Fruit fly (Drosophila melanogaster) Kc167 (cell line): Measurements from ENCODE around the gene CG12998.

Source experiments
- Myc ChIP-seq: fragments of >200 bp; optimal IDR thresholded peaks from 2 replicates; lab custom pipeline; 2017; ENCODE audit warnings: missing external identifiers
- Sin3A ChIP-seq: fragments of >200 bp; optimal IDR thresholded peaks from 2 replicates; lab custom pipeline; 2018; ENCODE audit warnings: missing external identifiers
- h ChIP-seq: fragments of >200 bp; optimal IDR thresholded peaks from 3 replicates; lab custom pipeline; 2018; ENCODE audit warnings: missing external identifiers
- insv ChIP-seq: fragments of >200 bp; optimal IDR thresholded peaks from 3 replicates; lab custom pipeline; 2018; ENCODE audit warnings: missing external identifiers
- psq ChIP-seq: fragments of >200 bp; optimal IDR thresholded peaks from 2 replicates; lab custom pipeline; 2017; ENCODE audit warnings: missing external identifiers
- ttk ChIP-seq: sonication (Bioruptor generic); optimal IDR thresholded peaks from 2 replicates; lab custom pipeline; 2017; ENCODE audit warnings: missing external identifiers

Gene CG12998

dm6 chrX:17218232-17218951 is at the start of gene CG12998:
TSS of gene CG12998 (plus strand) at chrX:17218667.
- no peak for TF ChIP-seq psq (lab: Kevin White, UChicago)
- TF ChIP-seq Myc (lab: Kevin White, UChicago) = no peak
- TF ChIP-seq insv (lab: Kevin White, UChicago) = no peak
- no peak for TF ChIP-seq Sin3A (lab: Kevin White, UChicago)
- no peak for TF ChIP-seq ttk
- TF ChIP-seq h (lab: Kevin White, UChicago) = no peak

- TF ChIP-seq psq (lab: Kevin White, UChicago) (no peak), h (lab: Kevin White, UChicago) (no peak), Myc (lab: Kevin White, UChicago) (no peak), ttk (no peak), Sin3A (lab: Kevin White, UChicago) (no peak), insv (lab: Kevin White, UChicago) (no peak)
These were observed 48.0 kb upstream of the CG12998 start for dm6 chrX:17170484-17170944.

dm6 chrX:17172123-17172522 is 46.3 kb upstream of the CG12998 start:
- TF ChIP-seq h (lab: Kevin White, UChicago) (no peak), Myc (lab: Kevin White, UChicago) (no peak), ttk (no peak), psq (lab: Kevin White, UChicago) (no peak), insv (lab: Kevin White, UChicago) (no peak), Sin3A (lab: Kevin White, UChicago) (no peak)

dm6 chrX:17172777-17173315 is 45.6 kb upstream of the CG12998 start:
- TF ChIP-seq insv (lab: Kevin White, UChicago) (no peak), h (lab: Kevin White, UChicago) (no peak), psq (lab: Kevin White, UChicago) (no peak)

dm6 chrX:17174115-17174514 is 44.4 kb upstream of the CG12998 start:
- TF ChIP-seq h (lab: Kevin White, UChicago) = no peak
- no peak for TF ChIP-seq Myc (lab: Kevin White, UChicago)
- TF ChIP-seq ttk = no peak
- TF ChIP-seq psq (lab: Kevin White, UChicago) = no peak
- TF ChIP-seq Sin3A (lab: Kevin White, UChicago) = no peak
- no peak for TF ChIP-seq insv (lab: Kevin White, UChicago)

dm6 chrX:17175558-17176189 is 42.8 kb upstream of the CG12998 start:
- TF ChIP-seq psq (lab: Kevin White, UChicago) = no peak
- no peak for TF ChIP-seq ttk
- no peak for TF ChIP-seq Sin3A (lab: Kevin White, UChicago)
- no peak for TF ChIP-seq insv (lab: Kevin White, UChicago)
- no peak for TF ChIP-seq h (lab: Kevin White, UChicago)
- no peak for TF ChIP-seq Myc (lab: Kevin White, UChicago)

- no peak for TF ChIP-seq insv (lab: Kevin White, UChicago)
- TF ChIP-seq Sin3A (lab: Kevin White, UChicago) = no peak
- no peak for TF ChIP-seq ttk
- TF ChIP-seq psq (lab: Kevin White, UChicago) = no peak
- TF ChIP-seq Myc (lab: Kevin White, UChicago) = no peak
- no peak for TF ChIP-seq h (lab: Kevin White, UChicago)
These were observed 41.9 kb upstream of the CG12998 start for dm6 chrX:17176542-17176941.

- TF ChIP-seq insv (lab: Kevin White, UChicago) (no peak), ttk (no peak), h (lab: Kevin White, UChicago) (no peak), psq (lab: Kevin White, UChicago) (no peak), Sin3A (lab: Kevin White, UChicago) (no peak), Myc (lab: Kevin White, UChicago) (no peak)
These were observed 40.9 kb upstream of the CG12998 start for dm6 chrX:17177606-17178005.

dm6 chrX:17178484-17178921 is 40.0 kb upstream of the CG12998 start:
- TF ChIP-seq psq (lab: Kevin White, UChicago) (no peak), h (lab: Kevin White, UChicago) (no peak), ttk (no peak), Sin3A (lab: Kevin White, UChicago) (no peak), insv (lab: Kevin White, UChicago) (no peak), Myc (lab: Kevin White, UChicago) (no peak)

- TF ChIP-seq Sin3A (lab: Kevin White, UChicago) (no peak), insv (lab: Kevin White, UChicago) (no peak), psq (lab: Kevin White, UChicago) (no peak), ttk (no peak), h (lab: Kevin White, UChicago) (no peak), Myc (lab: Kevin White, UChicago) (no peak)
These were observed 37.9 kb upstream of the CG12998 start for dm6 chrX:17180523-17180922.
